Fruit fly (Drosophila melanogaster) whole organism, embryonic: Measurements from ENCODE around the gene CG7806.

ENCODE experiments used
- ATbp ChIP-seq: fragments of 200-800 bp; sonication (Bioruptor generic); optimal IDR thresholded peaks from 2 replicates; lab custom pipeline; 2017; ENCODE audit warnings: missing biosample characterization, mild to moderate bottlenecking, missing genetic modification characterization, missing genetic modification reagents
- Bdp1 ChIP-seq: fragments of 200-800 bp; sonication (Bioruptor generic); optimal IDR thresholded peaks from 3 replicates; lab custom pipeline; 2016; ENCODE audit warnings: missing biosample characterization, missing genetic modification characterization
- CG10267 ChIP-seq: fragments of 200-800 bp; sonication (Bioruptor generic); optimal IDR thresholded peaks from 2 replicates; lab custom pipeline; 2018; ENCODE audit warnings: missing biosample characterization, mild to moderate bottlenecking, missing genetic modification characterization, moderate library complexity
- CG11723 ChIP-seq: fragments of 200-800 bp; sonication (Bioruptor generic); optimal IDR thresholded peaks from 2 replicates; lab custom pipeline; 2017; ENCODE audit warnings: missing biosample characterization, mild to moderate bottlenecking, missing genetic modification characterization
- CG12219 ChIP-seq: fragments of 200-800 bp; sonication (Bioruptor generic); optimal IDR thresholded peaks from 3 replicates; lab custom pipeline; 2018; ENCODE audit warnings: missing biosample characterization, mild to moderate bottlenecking, missing genetic modification characterization
- CG13775 ChIP-seq: fragments of 200-800 bp; sonication (Bioruptor generic); optimal IDR thresholded peaks from 3 replicates; lab custom pipeline; 2017; ENCODE audit warnings: missing biosample characterization, mild to moderate bottlenecking, missing genetic modification characterization
- CG14710 ChIP-seq: fragments of 200-800 bp; sonication (Bioruptor generic); optimal IDR thresholded peaks from 3 replicates; lab custom pipeline; 2019; ENCODE audit warnings: missing biosample characterization, mild to moderate bottlenecking, missing genetic modification characterization, moderate library complexity
- CG15011 ChIP-seq: fragments of 200-800 bp; sonication (Bioruptor generic); optimal IDR thresholded peaks from 3 replicates; lab custom pipeline; 2018; ENCODE audit warnings: missing biosample characterization, mild to moderate bottlenecking, missing genetic modification characterization
- CG15269 ChIP-seq: fragments of 200-800 bp; sonication (Bioruptor generic); optimal IDR thresholded peaks from 2 replicates; lab custom pipeline; 2018; ENCODE audit warnings: missing biosample characterization, mild to moderate bottlenecking, missing genetic modification characterization, moderate library complexity
- CG1647 ChIP-seq: fragments of 200-800 bp; sonication (Bioruptor generic); optimal IDR thresholded peaks from 3 replicates; lab custom pipeline; 2016; ENCODE audit warnings: missing biosample characterization, missing genetic modification characterization
- CG17359 ChIP-seq: fragments of 200-800 bp; sonication (Bioruptor generic); optimal IDR thresholded peaks from 3 replicates; lab custom pipeline; 2018; ENCODE audit warnings: missing biosample characterization, mild to moderate bottlenecking, missing genetic modification characterization, moderate library complexity
- CG18262 ChIP-seq: fragments of 200-800 bp; optimal IDR thresholded peaks from 3 replicates; lab custom pipeline; 2019; ENCODE audit warnings: missing biosample characterization, mild to moderate bottlenecking, missing genetic modification characterization, moderate library complexity
- CG18764 ChIP-seq: fragments of 200-800 bp; sonication (Bioruptor generic); optimal IDR thresholded peaks from 3 replicates; lab custom pipeline; 2016; ENCODE audit warnings: missing biosample characterization, missing genetic modification characterization
- CG32772 ChIP-seq: fragments of 200-800 bp; sonication (Bioruptor generic); IDR thresholded peaks from 2 replicates; pipeline ENCODE4 v1.3.6; 2022; ENCODE audit warnings: missing biosample characterization, missing genetic modification characterization
- CG33557 ChIP-seq: fragments of 200-800 bp; sonication (Bioruptor generic); optimal IDR thresholded peaks from 2 replicates; lab custom pipeline; 2019; ENCODE audit warnings: missing biosample characterization, mild to moderate bottlenecking, missing genetic modification characterization, moderate library complexity
- CG4360 ChIP-seq: fragments of 200-800 bp; sonication (Bioruptor generic); IDR thresholded peaks from 2 replicates; pipeline ENCODE4 v1.3.6; 2022; ENCODE audit warnings: missing biosample characterization, missing genetic modification characterization
- CG6175 ChIP-seq: fragments of 200-800 bp; sonication (Bioruptor generic); IDR thresholded peaks from 3 replicates; pipeline ENCODE4 v1.3.6; 2022; ENCODE audit warnings: missing biosample characterization, missing genetic modification characterization
- CG6272 ChIP-seq: fragments of 200-800 bp; sonication (Bioruptor generic); IDR thresholded peaks from 2 replicates; pipeline ENCODE4 v1.3.6; 2022; ENCODE audit warnings: missing biosample characterization, missing genetic modification characterization
- CG8478 ChIP-seq: fragments of >200 bp; optimal IDR thresholded peaks from 2 replicates; lab custom pipeline; 2018
- CG9727 ChIP-seq: fragments of 200-800 bp; sonication (Bioruptor generic); optimal IDR thresholded peaks from 3 replicates; lab custom pipeline; 2017; ENCODE audit warnings: missing biosample characterization, mild to moderate bottlenecking, missing genetic modification characterization
- CrebB ChIP-seq: fragments of 200-800 bp; sonication (Bioruptor generic); optimal IDR thresholded peaks from 3 replicates; lab custom pipeline; 2018; ENCODE audit warnings: missing biosample characterization, mild to moderate bottlenecking, missing genetic modification characterization
- D19B ChIP-seq: fragments of 200-800 bp; sonication (Bioruptor generic); optimal IDR thresholded peaks from 2 replicates; lab custom pipeline; 2017; ENCODE audit warnings: missing biosample characterization, mild to moderate bottlenecking, missing genetic modification characterization
- Deaf1 ChIP-seq: fragments of 200-800 bp; optimal IDR thresholded peaks from 3 replicates; lab custom pipeline; 2019; ENCODE audit warnings: missing biosample characterization, mild to moderate bottlenecking, missing genetic modification characterization, moderate library complexity
- Dip2 ChIP-seq: fragments of 200-800 bp; sonication (Bioruptor generic); IDR thresholded peaks from 2 replicates; pipeline ENCODE4 v1.3.6; 2022; ENCODE audit warnings: missing biosample characterization, missing genetic modification characterization
- Doc3 ChIP-seq: fragments of 200-800 bp; sonication (Bioruptor generic); IDR thresholded peaks from 3 replicates; pipeline ENCODE4 v1.3.6; 2022; ENCODE audit warnings: missing biosample characterization, missing genetic modification characterization; ENCODE audit not compliant: partially characterized antibody
- E2f1 ChIP-seq: fragments of 200-800 bp; sonication (Bioruptor generic); IDR thresholded peaks from 2 replicates; pipeline ENCODE4 v1.3.6; 2022; ENCODE audit warnings: missing biosample characterization, missing genetic modification characterization
- Eip74EF ChIP-seq, 2 experiments: fragments of 200-800 bp in 1 of 2; fragments of >200 bp in 1 of 2; sonication (Bioruptor generic) in 1 of 2; optimal IDR thresholded peaks; 2 replicates each; lab custom pipeline; 2017 to 2019; ENCODE audit warnings: missing biosample characterization in 2 of 2, missing genetic modification characterization in 2 of 2, mild to moderate bottlenecking in 1 of 2, moderate library complexity in 1 of 2
- HLH4C ChIP-seq: fragments of 200-800 bp; sonication (Bioruptor generic); IDR thresholded peaks from 3 replicates; pipeline ENCODE4 v1.3.6; 2022; ENCODE audit warnings: missing biosample characterization, missing genetic modification characterization; ENCODE audit not compliant: partially characterized antibody
- Hey ChIP-seq: fragments of 200-800 bp; sonication (Bioruptor generic); optimal IDR thresholded peaks from 3 replicates; lab custom pipeline; 2018; ENCODE audit warnings: missing biosample characterization, mild to moderate bottlenecking, missing genetic modification characterization
- HmgD ChIP-seq: fragments of 200-800 bp; sonication (Bioruptor generic); optimal IDR thresholded peaks from 3 replicates; lab custom pipeline; 2016; ENCODE audit warnings: missing biosample characterization, missing genetic modification characterization
- Hmx ChIP-seq: fragments of 200-800 bp; sonication (Bioruptor generic); optimal IDR thresholded peaks from 2 replicates; lab custom pipeline; 2016; ENCODE audit warnings: missing biosample characterization, missing genetic modification characterization
- Hr3 ChIP-seq: fragments of 200-800 bp; sonication (Bioruptor generic); optimal IDR thresholded peaks from 3 replicates; lab custom pipeline; 2016; ENCODE audit warnings: missing biosample characterization, missing genetic modification characterization
- Hsf ChIP-seq: fragments of 200-800 bp; sonication (Bioruptor generic); optimal IDR thresholded peaks from 3 replicates; lab custom pipeline; 2016; ENCODE audit warnings: missing biosample characterization, missing genetic modification characterization
- MTF-1 ChIP-seq: fragments of 200-800 bp; sonication (Bioruptor generic); optimal IDR thresholded peaks from 2 replicates; lab custom pipeline; 2018; ENCODE audit warnings: missing biosample characterization, mild to moderate bottlenecking, missing genetic modification characterization, borderline replicate concordance
- Mrtf ChIP-seq: fragments of 200-800 bp; sonication (Bioruptor generic); IDR thresholded peaks from 3 replicates; pipeline ENCODE4 v1.3.6; 2022; ENCODE audit warnings: missing biosample characterization, missing genetic modification characterization
- Myb ChIP-seq: fragments of 200-800 bp; sonication (Bioruptor generic); optimal IDR thresholded peaks from 2 replicates; lab custom pipeline; 2016; ENCODE audit warnings: missing biosample characterization, missing genetic modification characterization
- Pdp1 ChIP-seq, 2 experiments: fragments of 200-800 bp; sonication (Bioruptor generic); optimal IDR thresholded peaks; 3 replicates each; lab custom pipeline; 2016; ENCODE audit warnings: missing biosample characterization in 2 of 2, missing genetic modification characterization in 2 of 2, mild to moderate bottlenecking in 1 of 2, moderate library complexity in 1 of 2
- Rx ChIP-seq: fragments of 200-800 bp; sonication (Bioruptor generic); IDR thresholded peaks from 2 replicates; pipeline ENCODE4 v1.3.6; 2022; ENCODE audit warnings: missing biosample characterization, missing genetic modification characterization
- Ssrp ChIP-seq: fragments of 200-800 bp; sonication (Bioruptor generic); optimal IDR thresholded peaks from 2 replicates; lab custom pipeline; 2018; ENCODE audit warnings: missing biosample characterization, mild to moderate bottlenecking, missing genetic modification characterization, moderate library complexity
- Stat92E ChIP-seq, 3 experiments: fragments of >200 bp in 2 of 3; fragments of 200-800 bp in 1 of 3; sonication (Bioruptor generic) in 1 of 3; optimal IDR thresholded peaks; 2 replicates each; lab custom pipeline; 2017 to 2019; ENCODE audit warnings: missing biosample characterization in 3 of 3, missing genetic modification characterization in 3 of 3, mild to moderate bottlenecking in 1 of 3, moderate library complexity in 1 of 3
- Xrp1 ChIP-seq: fragments of 200-800 bp; sonication (Bioruptor generic); IDR thresholded peaks from 2 replicates; pipeline ENCODE4 v1.3.6; 2022; ENCODE audit warnings: missing biosample characterization, missing genetic modification characterization
- bcd ChIP-seq: fragments of 200-800 bp; sonication (Bioruptor generic); optimal IDR thresholded peaks from 2 replicates; lab custom pipeline; 2017; ENCODE audit warnings: missing biosample characterization, mild to moderate bottlenecking, missing genetic modification characterization
- cato ChIP-seq: fragments of 200-800 bp; sonication (Bioruptor generic); optimal IDR thresholded peaks from 2 replicates; lab custom pipeline; 2016; ENCODE audit warnings: missing biosample characterization, missing genetic modification characterization, borderline replicate concordance
- dm ChIP-seq: fragments of 200-800 bp; sonication (Bioruptor generic); optimal IDR thresholded peaks from 3 replicates; lab custom pipeline; 2016; ENCODE audit warnings: missing biosample characterization, missing genetic modification characterization
- fd3F ChIP-seq: fragments of 200-800 bp; sonication (Bioruptor generic); optimal IDR thresholded peaks from 2 replicates; lab custom pipeline; 2018; ENCODE audit warnings: missing biosample characterization, mild to moderate bottlenecking, missing genetic modification characterization, moderate library complexity
- gsb ChIP-seq: fragments of 200-800 bp; sonication (Bioruptor generic); IDR thresholded peaks from 2 replicates; pipeline ENCODE4 v1.3.6; 2022; ENCODE audit warnings: missing biosample characterization, missing genetic modification characterization
- lilli ChIP-seq: fragments of 200-800 bp; sonication (Bioruptor generic); optimal IDR thresholded peaks from 3 replicates; lab custom pipeline; 2016; ENCODE audit warnings: missing biosample characterization, missing genetic modification characterization
- tin ChIP-seq: fragments of 200-800 bp; sonication (Bioruptor generic); optimal IDR thresholded peaks from 3 replicates; lab custom pipeline; 2016; ENCODE audit warnings: missing biosample characterization, missing genetic modification characterization
- tna ChIP-seq: fragments of 200-800 bp; sonication (Bioruptor generic); IDR thresholded peaks from 2 replicates; pipeline ENCODE4 v1.3.6; 2022; ENCODE audit warnings: missing biosample characterization, missing genetic modification characterization; ENCODE audit not compliant: partially characterized antibody

CG7806 gene

DNA sequence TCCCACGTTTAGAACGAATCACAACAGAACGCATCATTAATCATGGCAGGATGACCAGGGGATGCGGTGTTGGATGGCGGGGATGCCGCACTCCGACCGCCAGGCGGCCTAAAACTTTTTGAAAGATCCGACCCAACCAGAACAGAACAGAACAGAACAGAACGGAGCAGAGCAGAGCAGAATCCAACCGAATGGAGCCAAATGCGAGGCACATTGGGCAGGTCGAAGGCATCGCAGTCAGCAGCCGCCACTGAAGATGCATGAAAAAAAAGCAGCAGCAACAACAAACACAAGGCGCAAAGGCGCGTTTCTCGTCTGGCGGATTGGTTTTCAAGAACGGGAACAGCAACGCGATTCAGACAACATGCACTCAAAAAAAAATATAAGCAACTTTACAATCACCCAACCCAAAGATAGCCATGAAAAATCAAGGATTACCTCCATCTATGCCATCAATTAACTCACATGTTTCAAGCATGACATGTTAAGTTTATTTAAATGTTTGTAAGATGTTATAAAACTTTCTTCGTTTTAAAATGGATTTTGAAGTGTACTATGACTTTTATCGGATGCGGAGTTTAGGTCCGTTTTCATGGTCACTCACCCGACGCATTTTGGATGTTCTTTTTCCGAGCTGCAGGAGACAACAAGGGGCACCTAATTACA is 31.7 kb upstream of the CG7806 start:
- TF ChIP-seq CG6175 (GFP tag; lab: Robert Waterston, UW): no peak
- 0 out of 2 replicates have a peak, but pooled peaks have one; percentile 26 for TF ChIP-seq CG32772 (GFP tag; lab: Robert Waterston, UW)
- peak; percentile 48 for TF ChIP-seq CG17359
- peak; percentile 67 for TF ChIP-seq tin
- peak; percentile 75 for TF ChIP-seq Ssrp
- TF ChIP-seq CG12219 (GFP tag; lab: Kevin White, UChicago): peak; percentile 51
- TF ChIP-seq CG15269 (tag; lab: Kevin White, UChicago): no peak
- no peak for TF ChIP-seq Deaf1 (tag; lab: Kevin White, UChicago)
- peak; percentile 16 for TF ChIP-seq dm (GFP tag; lab: Kevin White, UChicago)
- TF ChIP-seq HmgD: no peak
- TF ChIP-seq Eip74EF (GFP tag; optimal IDR thresholded peaks at IDR 0.05; lab: Kevin White, UChicago): peak in 1 of 2 experiments; percentile 17
- TF ChIP-seq Xrp1 (GFP tag; lab: Robert Waterston, UW): peak; percentile 89
- no peak for TF ChIP-seq Dip2 (GFP tag; lab: Robert Waterston, UW)
- TF ChIP-seq ATbp: peak; percentile 24
- TF ChIP-seq Hmx (GFP tag; lab: Kevin White, UChicago): no peak
- TF ChIP-seq CG15011: no peak
- peak; percentile 84 for TF ChIP-seq CG9727 (GFP tag; lab: Kevin White, UChicago)
- peak; percentile 48 for TF ChIP-seq MTF-1 (GFP tag; lab: Kevin White, UChicago)
- peak in 1 of 3 experiments; percentile 67 for TF ChIP-seq Stat92E (GFP tag; optimal IDR thresholded peaks at IDR 0.05; lab: Kevin White, UChicago)
- peak; percentile 54 for TF ChIP-seq lilli (GFP tag; lab: Kevin White, UChicago)
- TF ChIP-seq Mrtf (GFP tag; lab: Robert Waterston, UW): no peak
- peak; percentile 55; the same call in 1 of the 2 replicates for TF ChIP-seq E2f1
- TF ChIP-seq gsb: no peak
- no peak for TF ChIP-seq tna (GFP tag; lab: Robert Waterston, UW)
- TF ChIP-seq Doc3 (GFP tag; lab: Robert Waterston, UW): no peak
- peak; percentile 24 for TF ChIP-seq CG1647
- no peak for TF ChIP-seq Hey (tag; lab: Kevin White, UChicago)
- no peak for TF ChIP-seq fd3F
- no peak for TF ChIP-seq Myb (GFP tag; lab: Kevin White, UChicago)
- TF ChIP-seq Hsf (GFP tag; lab: Kevin White, UChicago): peak; percentile 71
- TF ChIP-seq Hr3 (GFP tag; lab: Kevin White, UChicago): peak; percentile 39
- peak; percentile 36 for TF ChIP-seq bcd (GFP tag; lab: Kevin White, UChicago)
- TF ChIP-seq CrebB: no peak
- peak; percentile 88 for TF ChIP-seq CG14710 (tag; lab: Kevin White, UChicago)
- peak; percentile 86 for TF ChIP-seq CG4360 (GFP tag; lab: Robert Waterston, UW)
- peak; percentile 10 for TF ChIP-seq cato (GFP tag; lab: Kevin White, UChicago)
- TF ChIP-seq CG10267 (tag; lab: Kevin White, UChicago): peak; percentile 80
- TF ChIP-seq Rx (GFP tag; lab: Robert Waterston, UW): peak; percentile 43
- TF ChIP-seq CG6272 (GFP tag; lab: Robert Waterston, UW): peak; percentile 44
- no peak for TF ChIP-seq CG8478 (lab: Kevin White, UChicago)
- TF ChIP-seq D19B (GFP tag; lab: Kevin White, UChicago): no peak
- TF ChIP-seq Bdp1: peak; percentile 37
- TF ChIP-seq Pdp1 (GFP tag; optimal IDR thresholded peaks at IDR 0.05; lab: Kevin White, UChicago): peak; percentile 47 to 51
- peak; percentile 89 for TF ChIP-seq CG18262 (tag; lab: Kevin White, UChicago)
- TF ChIP-seq CG33557 (GFP tag; lab: Kevin White, UChicago): peak; percentile 88
- TF ChIP-seq HLH4C: no peak
- peak; percentile 65 for TF ChIP-seq CG13775 (GFP tag; lab: Kevin White, UChicago)
- TF ChIP-seq CG11723 (GFP tag; lab: Kevin White, UChicago): peak; percentile 34
- TF ChIP-seq CG18764 (GFP tag; lab: Kevin White, UChicago): peak; percentile 24
